Worm (Caenorhabditis elegans): ENCODE data around the gene srh-170.
A peak's percentile ranks its signal among the peaks of the same experiment; 100 is the strongest.

ce11 chrV:15431322-15432052 is 42.8 kb upstream of the srh-170 start:
- TF ChIP-seq nhr-12 (tag; optimal IDR thresholded peaks at IDR 0.05), result no peak
- TF ChIP-seq elt-3 (tag; optimal IDR thresholded peaks at IDR 0.05), result no peak
- TF ChIP-seq lin-15B (tag; optimal IDR thresholded peaks at IDR 0.05), result no peak
- no peak for TF ChIP-seq snpc-4 (tag; optimal IDR thresholded peaks at IDR 0.05)
- no peak for TF ChIP-seq efl-1 (optimal IDR thresholded peaks at IDR 0.05)
- TF ChIP-seq efl-1 (GFP tag; optimal IDR thresholded peaks at IDR 0.05 in 1 of 2), result peak in 1 of 2 experiments; percentile 81
- no peak for TF ChIP-seq zag-1 (tag; optimal IDR thresholded peaks at IDR 0.05)
- no peak for TF ChIP-seq tbx-2 (tag; optimal IDR thresholded peaks at IDR 0.05)
- TF ChIP-seq nhr-77 (tag; optimal IDR thresholded peaks at IDR 0.05), result no peak
- TF ChIP-seq aly-2 (tag; optimal IDR thresholded peaks at IDR 0.05), result no peak
- no peak for TF ChIP-seq ztf-11 (tag; optimal IDR thresholded peaks at IDR 0.05)

Measured in whole organism, L1 larva.